Fruit fly (Drosophila melanogaster) whole organism, embryonic: ENCODE measurements around the gene CG31559.
A peak's percentile ranks its signal among the peaks of the same experiment; 100 is the strongest.

Experiments used
- B-H1 ChIP-seq: fragments of 200-800 bp; sonication (Bioruptor generic); IDR thresholded peaks from 3 replicates; pipeline ENCODE4 v1.3.6; 2022; ENCODE audit warnings: missing biosample characterization, missing genetic modification characterization
- B-H2 ChIP-seq: fragments of 200-800 bp; sonication (Bioruptor generic); optimal IDR thresholded peaks from 2 replicates; lab custom pipeline; 2018; ENCODE audit warnings: missing biosample characterization, mild to moderate bottlenecking, missing genetic modification characterization
- CG10147 ChIP-seq: fragments of 200-800 bp; sonication (Bioruptor generic); optimal IDR thresholded peaks from 2 replicates; lab custom pipeline; 2019; ENCODE audit warnings: missing biosample characterization, mild to moderate bottlenecking, missing genetic modification characterization, moderate library complexity
- CG10321 ChIP-seq: fragments of 200-800 bp; sonication (Bioruptor generic); IDR thresholded peaks from 2 replicates; pipeline ENCODE4 v1.3.6; 2022; ENCODE audit warnings: missing biosample characterization, missing genetic modification characterization
- CG10654 ChIP-seq: fragments of 200-800 bp; sonication (Bioruptor generic); optimal IDR thresholded peaks from 2 replicates; lab custom pipeline; 2016; ENCODE audit warnings: missing biosample characterization, missing genetic modification characterization
- CG11085 ChIP-seq: fragments of 200-800 bp; sonication (Bioruptor generic); IDR thresholded peaks from 2 replicates; pipeline ENCODE4 v1.3.6; 2022; ENCODE audit warnings: missing biosample characterization, missing genetic modification characterization
- CG11456 ChIP-seq: fragments of 200-800 bp; sonication (Bioruptor generic); IDR thresholded peaks from 3 replicates; pipeline ENCODE4 v1.3.6; 2022; ENCODE audit warnings: missing biosample characterization, missing genetic modification characterization
- CG12659 ChIP-seq: fragments of 200-800 bp; sonication (Bioruptor generic); optimal IDR thresholded peaks from 3 replicates; lab custom pipeline; 2017; ENCODE audit warnings: mild to moderate bottlenecking, missing biosample characterization, missing genetic modification reagents, missing genetic modification characterization
- CG17328 ChIP-seq: fragments of 200-800 bp; sonication (Bioruptor generic); IDR thresholded peaks from 2 replicates; pipeline ENCODE4 v1.3.6; 2022; ENCODE audit warnings: missing biosample characterization, missing genetic modification characterization
- CG17612 ChIP-seq: fragments of 200-800 bp; sonication (Bioruptor generic); IDR thresholded peaks from 2 replicates; pipeline ENCODE4 v1.3.6; 2022; ENCODE audit warnings: missing biosample characterization, missing genetic modification characterization
- CG30431 ChIP-seq: fragments of 200-800 bp; sonication (Bioruptor generic); optimal IDR thresholded peaks from 2 replicates; lab custom pipeline; 2017; ENCODE audit warnings: missing biosample characterization, missing genetic modification characterization
- CG3407 ChIP-seq: fragments of 200-800 bp; sonication (Bioruptor generic); optimal IDR thresholded peaks from 2 replicates; lab custom pipeline; 2018; ENCODE audit warnings: missing biosample characterization, mild to moderate bottlenecking, missing genetic modification characterization
- CG42726 ChIP-seq: fragments of 200-800 bp; sonication (Bioruptor generic); IDR thresholded peaks from 2 replicates; pipeline ENCODE4 v1.3.6; 2022; ENCODE audit warnings: missing biosample characterization, missing genetic modification characterization; ENCODE audit not compliant: partially characterized antibody
- CG4328 ChIP-seq: fragments of 200-800 bp; sonication (Bioruptor generic); optimal IDR thresholded peaks from 3 replicates; lab custom pipeline; 2017; ENCODE audit warnings: missing biosample characterization, missing genetic modification reagents, missing genetic modification characterization
- CG5953 ChIP-seq: fragments of 200-800 bp; sonication (Bioruptor generic); IDR thresholded peaks from 2 replicates; pipeline ENCODE4 v1.3.6; 2022; ENCODE audit warnings: missing biosample characterization, missing genetic modification characterization
- CG6854 ChIP-seq: fragments of 200-800 bp; sonication (Bioruptor generic); optimal IDR thresholded peaks from 3 replicates; lab custom pipeline; 2017; ENCODE audit warnings: missing biosample characterization, mild to moderate bottlenecking, missing genetic modification characterization
- CG9797 ChIP-seq: fragments of 200-800 bp; sonication (Bioruptor generic); optimal IDR thresholded peaks from 3 replicates; lab custom pipeline; 2018; ENCODE audit warnings: missing biosample characterization, mild to moderate bottlenecking, missing genetic modification characterization
- CHES-1-like ChIP-seq: fragments of 200-800 bp; sonication (Bioruptor generic); optimal IDR thresholded peaks from 2 replicates; lab custom pipeline; 2016; ENCODE audit warnings: missing biosample characterization, missing genetic modification characterization
- D ChIP-seq, 2 experiments: fragments of 200-800 bp in 1 of 2; fragments of >200 bp in 1 of 2; sonication (Bioruptor generic) in 1 of 2; optimal IDR thresholded peaks; 2 replicates in 1 of 2; 3 replicates in 1 of 2; lab custom pipeline; 2017; ENCODE audit warnings: mild to moderate bottlenecking in 1 of 2, missing biosample characterization in 1 of 2, missing genetic modification characterization in 1 of 2, missing genetic modification reagents in 1 of 2
- Dad ChIP-seq: fragments of 200-800 bp; sonication (Bioruptor generic); optimal IDR thresholded peaks from 3 replicates; lab custom pipeline; 2016; ENCODE audit warnings: missing biosample characterization, missing genetic modification characterization
- Dek ChIP-seq: fragments of 200-800 bp; sonication (Bioruptor generic); optimal IDR thresholded peaks from 3 replicates; lab custom pipeline; 2019; ENCODE audit warnings: missing biosample characterization, mild to moderate bottlenecking, missing genetic modification characterization, moderate library complexity
- Dfd ChIP-seq, 2 experiments: fragments of >200 bp; optimal IDR thresholded peaks; 2 replicates each; lab custom pipeline; 2017; ENCODE audit warnings: missing biosample characterization in 2 of 2, missing genetic modification characterization in 2 of 2
- Dref ChIP-seq: fragments of 200-800 bp; sonication (Bioruptor generic); IDR thresholded peaks from 2 replicates; pipeline ENCODE4 v1.3.6; 2022; ENCODE audit warnings: missing biosample characterization, missing genetic modification characterization
- Ets65A ChIP-seq: fragments of 200-800 bp; sonication (Bioruptor generic); peaks from one replicate; lab custom pipeline; 2016; ENCODE audit warnings: missing biosample characterization, missing genetic modification characterization
- Fer1 ChIP-seq: fragments of 200-800 bp; sonication (Bioruptor generic); optimal IDR thresholded peaks from 2 replicates; lab custom pipeline; 2017; ENCODE audit warnings: missing biosample characterization, mild to moderate bottlenecking, missing genetic modification characterization
- Meics ChIP-seq: fragments of 200-800 bp; sonication (Bioruptor generic); optimal IDR thresholded peaks from 2 replicates; lab custom pipeline; 2017; ENCODE audit warnings: missing biosample characterization, mild to moderate bottlenecking, missing genetic modification characterization
- Mes4 ChIP-seq: fragments of 200-800 bp; sonication (Bioruptor generic); optimal IDR thresholded peaks from 2 replicates; lab custom pipeline; 2016; ENCODE audit warnings: missing biosample characterization, missing genetic modification characterization
- NC2β ChIP-seq: fragments of 200-800 bp; sonication (Bioruptor generic); optimal IDR thresholded peaks from 2 replicates; lab custom pipeline; 2016; ENCODE audit warnings: missing biosample characterization, missing genetic modification characterization
- Side ChIP-seq: fragments of 200-800 bp; sonication (Bioruptor generic); optimal IDR thresholded peaks from 2 replicates; lab custom pipeline; 2016; ENCODE audit warnings: missing biosample characterization, missing genetic modification characterization
- Stat92E ChIP-seq, 3 experiments: fragments of >200 bp in 2 of 3; fragments of 200-800 bp in 1 of 3; sonication (Bioruptor generic) in 1 of 3; optimal IDR thresholded peaks; 2 replicates each; lab custom pipeline; 2017 to 2019; ENCODE audit warnings: missing biosample characterization in 3 of 3, missing genetic modification characterization in 3 of 3, mild to moderate bottlenecking in 1 of 3, moderate library complexity in 1 of 3
- al ChIP-seq: fragments of 200-800 bp; sonication (Bioruptor generic); IDR thresholded peaks from 2 replicates; pipeline ENCODE4 v1.3.6; 2022; ENCODE audit warnings: missing biosample characterization, missing genetic modification characterization
- amos ChIP-seq: fragments of 200-800 bp; sonication (Bioruptor generic); IDR thresholded peaks from 2 replicates; pipeline ENCODE4 v1.3.6; 2022; ENCODE audit warnings: missing biosample characterization, missing genetic modification characterization; ENCODE audit not compliant: partially characterized antibody
- aop ChIP-seq: fragments of 200-800 bp; sonication (Bioruptor generic); IDR thresholded peaks from 2 replicates; pipeline ENCODE4 v1.3.6; 2022; ENCODE audit warnings: missing biosample characterization, missing genetic modification characterization
- caup ChIP-seq: fragments of 200-800 bp; sonication (Bioruptor generic); optimal IDR thresholded peaks from 3 replicates; lab custom pipeline; 2017; ENCODE audit warnings: missing biosample characterization, mild to moderate bottlenecking, missing genetic modification characterization, moderate library complexity; ENCODE audit not compliant: severe bottlenecking
- cg ChIP-seq: fragments of 200-800 bp; sonication (Bioruptor generic); optimal IDR thresholded peaks from 3 replicates; lab custom pipeline; 2019; ENCODE audit warnings: missing biosample characterization, mild to moderate bottlenecking, missing genetic modification characterization, moderate library complexity
- dmrt99B ChIP-seq: fragments of 200-800 bp; sonication (Bioruptor generic); optimal IDR thresholded peaks from 2 replicates; lab custom pipeline; 2018; ENCODE audit warnings: missing biosample characterization, mild to moderate bottlenecking, missing genetic modification characterization, moderate library complexity
- fd3F ChIP-seq: fragments of 200-800 bp; sonication (Bioruptor generic); optimal IDR thresholded peaks from 2 replicates; lab custom pipeline; 2018; ENCODE audit warnings: missing biosample characterization, mild to moderate bottlenecking, missing genetic modification characterization, moderate library complexity
- fu2 ChIP-seq: fragments of 200-800 bp; sonication (Bioruptor generic); optimal IDR thresholded peaks from 2 replicates; lab custom pipeline; 2016; ENCODE audit warnings: missing biosample characterization, missing genetic modification characterization
- gfzf ChIP-seq: fragments of 200-800 bp; sonication (Bioruptor generic); optimal IDR thresholded peaks from 2 replicates; lab custom pipeline; 2016; ENCODE audit warnings: missing biosample characterization, mild to moderate bottlenecking, missing genetic modification characterization, moderate library complexity
- gro ChIP-seq: fragments of 200-800 bp; sonication (Bioruptor generic); optimal IDR thresholded peaks from 2 replicates; lab custom pipeline; 2016; ENCODE audit warnings: missing biosample characterization, missing genetic modification characterization
- lov ChIP-seq, 2 experiments: fragments of 200-800 bp in 1 of 2; fragments of >200 bp in 1 of 2; sonication (Bioruptor generic) in 1 of 2; IDR thresholded peaks in 1 of 2; optimal IDR thresholded peaks in 1 of 2; 2 replicates in 1 of 2; 3 replicates in 1 of 2; pipeline versions ENCODE4 v1.3.6 to Lab custom; 2017 to 2022; ENCODE audit warnings: missing biosample characterization in 1 of 2, missing genetic modification characterization in 1 of 2
- nerfin-1 ChIP-seq: fragments of 200-800 bp; sonication (Bioruptor generic); optimal IDR thresholded peaks from 3 replicates; lab custom pipeline; 2019; ENCODE audit warnings: missing biosample characterization, mild to moderate bottlenecking, missing genetic modification characterization, moderate library complexity
- otp ChIP-seq: fragments of 200-800 bp; sonication (Bioruptor generic); IDR thresholded peaks from 3 replicates; pipeline ENCODE4, ENCODE4 v1.3.6; 2022; ENCODE audit warnings: missing biosample characterization, missing genetic modification characterization
- prd ChIP-seq, 3 experiments: fragments of >200 bp in 2 of 3; fragments of 200-800 bp in 1 of 3; sonication (Bioruptor generic) in 1 of 3; optimal IDR thresholded peaks in 2 of 3; IDR thresholded peaks in 1 of 3; 2 replicates in 2 of 3; 3 replicates in 1 of 3; pipeline versions ENCODE4 v1.3.6 to Lab custom; 2017 to 2022; ENCODE audit warnings: missing biosample characterization in 1 of 3, missing genetic modification characterization in 1 of 3
- scrt ChIP-seq: fragments of 200-800 bp; sonication (Bioruptor generic); optimal IDR thresholded peaks from 2 replicates; lab custom pipeline; 2018; ENCODE audit warnings: missing biosample characterization, mild to moderate bottlenecking, missing genetic modification characterization, moderate library complexity
- slou ChIP-seq: fragments of 200-800 bp; sonication (Bioruptor generic); optimal IDR thresholded peaks from 3 replicates; lab custom pipeline; 2016; ENCODE audit warnings: missing biosample characterization, missing genetic modification characterization
- tna ChIP-seq: fragments of 200-800 bp; sonication (Bioruptor generic); IDR thresholded peaks from 2 replicates; pipeline ENCODE4 v1.3.6; 2022; ENCODE audit warnings: missing biosample characterization, missing genetic modification characterization; ENCODE audit not compliant: partially characterized antibody
- unc-4 ChIP-seq: fragments of 200-800 bp; sonication (Bioruptor generic); IDR thresholded peaks from 2 replicates; pipeline ENCODE4 v1.3.6; 2022; ENCODE audit warnings: missing biosample characterization, missing genetic modification characterization; ENCODE audit not compliant: partially characterized antibody
- usp ChIP-seq: fragments of >200 bp; optimal IDR thresholded peaks from 2 replicates; lab custom pipeline; 2017; ENCODE audit warnings: missing biosample characterization, missing genetic modification characterization

Gene CG31559

DNA sequence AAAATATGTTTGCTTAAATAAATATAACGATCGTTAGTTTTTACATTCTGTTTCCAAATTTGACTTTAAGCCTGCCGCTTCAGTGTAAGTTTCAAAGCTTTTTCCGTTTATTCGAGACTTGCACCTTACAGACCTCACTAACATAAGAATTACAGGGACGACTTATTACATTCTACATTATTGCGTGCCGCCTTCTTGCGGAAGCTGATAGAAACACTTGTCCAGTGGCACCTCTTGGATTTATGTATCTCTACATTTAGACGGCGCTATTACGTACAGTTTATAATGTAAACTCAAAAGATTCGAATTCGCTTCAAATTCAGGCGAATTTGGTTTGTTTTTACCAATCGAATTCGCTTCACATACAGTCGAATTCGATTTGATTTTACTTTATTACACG is 13.7 kb upstream of the CG31559 start (continued):
- TF ChIP-seq Meics (no peak), CG42726 (GFP tag; lab: Robert Waterston, UW) (peak; percentile 81), fu2 (GFP tag; lab: Kevin White, UChicago) (no peak), otp (GFP tag; lab: Robert Waterston, UW) (no peak), al (GFP tag; lab: Robert Waterston, UW) (no peak), CG6854 (GFP tag; lab: Kevin White, UChicago) (no peak), dmrt99B (tag; lab: Kevin White, UChicago) (no peak), Ets65A (GFP tag; lab: Kevin White, UChicago) (peak; percentile 90), Fer1 (GFP tag; lab: Kevin White, UChicago) (no peak), B-H2 (no peak), amos (GFP tag; lab: Robert Waterston, UW) (peak; percentile 75), Mes4 (GFP tag; lab: Kevin White, UChicago) (no peak), aop (no peak), caup (GFP tag; lab: Kevin White, UChicago) (no peak), Dfd (GFP tag; optimal IDR thresholded peaks at IDR 0.05; lab: Kevin White, UChicago) (no peak), CG10654 (GFP tag; lab: Kevin White, UChicago) (no peak), CG17328 (GFP tag; lab: Robert Waterston, UW) (no peak), gfzf (GFP tag; lab: Kevin White, UChicago) (peak; percentile 3), Dad (GFP tag; lab: Kevin White, UChicago) (no peak), CG10147 (GFP tag; lab: Kevin White, UChicago) (peak; percentile 23), CG30431 (no peak), NC2β (GFP tag; lab: Kevin White, UChicago) (no peak), CG11085 (GFP tag; lab: Robert Waterston, UW) (0 out of 2 replicates have a peak, but pooled peaks have one; percentile 25), CG9797 (GFP tag; lab: Kevin White, UChicago) (no peak), tna (GFP tag; lab: Robert Waterston, UW) (no peak), scrt (GFP tag; lab: Kevin White, UChicago) (no peak), slou (GFP tag; lab: Kevin White, UChicago) (no peak), CG3407 (GFP tag; lab: Kevin White, UChicago) (no peak), D (optimal IDR thresholded peaks at IDR 0.05; lab: Kevin White, UChicago) (no peak), D (GFP tag; optimal IDR thresholded peaks at IDR 0.05; lab: Kevin White, UChicago) (no peak), gro (no peak), CHES-1-like (no peak), nerfin-1 (tag; lab: Kevin White, UChicago) (no peak), cg (GFP tag; lab: Kevin White, UChicago) (no peak), CG12659 (GFP tag; lab: Kevin White, UChicago) (no peak), CG11456 (peak; percentile 60; the same call in 2 of the 3 replicates), Stat92E (GFP tag; optimal IDR thresholded peaks at IDR 0.05; lab: Kevin White, UChicago) (no peak), Side (GFP tag; lab: Kevin White, UChicago) (no peak), CG10321 (no peak), B-H1 (no peak), Dek (no peak), CG17612 (no peak), fd3F (GFP tag; lab: Kevin White, UChicago) (no peak), Dref (GFP tag; lab: Robert Waterston, UW) (no peak), lov (optimal IDR thresholded peaks at IDR 0.05; lab: Kevin White, UChicago) (no peak), lov (GFP tag; IDR thresholded peaks at IDR 0.05; lab: Robert Waterston, UW) (no peak), CG4328 (GFP tag; lab: Kevin White, UChicago) (no peak), prd (optimal IDR thresholded peaks at IDR 0.05; lab: Kevin White, UChicago) (peak in 1 of 2 experiments; percentile 63), prd (GFP tag; IDR thresholded peaks at IDR 0.05; lab: Robert Waterston, UW) (no peak), unc-4 (no peak), usp (GFP tag; lab: Kevin White, UChicago) (no peak), CG5953 (no peak)
